Fruit fly (Drosophila melanogaster) whole organism, prepupa: ENCODE measurements around the gene mRpL46.

Experiments
- Blimp-1 ChIP-seq: fragments of 200-800 bp; sonication (Bioruptor generic); optimal IDR thresholded peaks from 3 replicates; lab custom pipeline; 2017; ENCODE audit warnings: missing biosample characterization, missing genetic modification characterization, mild to moderate bottlenecking, moderate library complexity, missing genetic modification reagents
- CG10631 ChIP-seq: fragments of 200-800 bp; sonication (Bioruptor generic); optimal IDR thresholded peaks from 2 replicates; lab custom pipeline; 2016; ENCODE audit warnings: missing biosample characterization, missing genetic modification characterization
- CG10669 ChIP-seq: fragments of 200-800 bp; sonication (Bioruptor generic); optimal IDR thresholded peaks from 3 replicates; lab custom pipeline; 2018; ENCODE audit warnings: missing biosample characterization, mild to moderate bottlenecking, missing genetic modification characterization, moderate library complexity
- CG11294 ChIP-seq: fragments of 200-800 bp; sonication (Bioruptor generic); IDR thresholded peaks from 2 replicates; pipeline ENCODE4 v1.3.6; 2022; ENCODE audit warnings: missing biosample characterization, missing genetic modification characterization
- CG15336 ChIP-seq: fragments of 200-800 bp; sonication (Bioruptor generic); IDR thresholded peaks from 2 replicates; pipeline ENCODE4 v1.3.6; 2022; ENCODE audit warnings: missing biosample characterization, missing genetic modification characterization
- CG16779 ChIP-seq: fragments of 200-800 bp; sonication (Bioruptor generic); optimal IDR thresholded peaks from 3 replicates; lab custom pipeline; 2017; ENCODE audit warnings: missing biosample characterization, mild to moderate bottlenecking, missing genetic modification characterization
- CG3032 ChIP-seq: fragments of 200-800 bp; optimal IDR thresholded peaks from 2 replicates; lab custom pipeline; 2019; ENCODE audit warnings: missing biosample characterization, mild to moderate bottlenecking, missing genetic modification characterization, moderate library complexity
- CG34406 ChIP-seq: fragments of 200-800 bp; sonication (Bioruptor generic); optimal IDR thresholded peaks from 3 replicates; lab custom pipeline; 2016; ENCODE audit warnings: missing biosample characterization, missing genetic modification characterization
- CG4318 ChIP-seq: fragments of 200-800 bp; sonication (Bioruptor generic); optimal IDR thresholded peaks from 3 replicates; lab custom pipeline; 2017; ENCODE audit warnings: missing biosample characterization, mild to moderate bottlenecking, missing genetic modification characterization
- CG6163 ChIP-seq: fragments of 200-800 bp; sonication (Bioruptor generic); IDR thresholded peaks from 3 replicates; pipeline ENCODE4 v1.3.6; 2022; ENCODE audit warnings: missing biosample characterization, missing genetic modification characterization
- CG6276 ChIP-seq: fragments of 200-800 bp; sonication (Bioruptor generic); optimal IDR thresholded peaks from 2 replicates; lab custom pipeline; 2017; ENCODE audit warnings: missing biosample characterization, mild to moderate bottlenecking, missing genetic modification characterization
- CG6808 ChIP-seq: fragments of 200-800 bp; sonication (Bioruptor generic); optimal IDR thresholded peaks from 3 replicates; lab custom pipeline; 2017; ENCODE audit warnings: missing biosample characterization, missing genetic modification characterization, mild to moderate bottlenecking, moderate library complexity, missing genetic modification reagents
- CG6854 ChIP-seq: fragments of 200-800 bp; sonication (Bioruptor generic); optimal IDR thresholded peaks from 2 replicates; lab custom pipeline; 2017; ENCODE audit warnings: missing biosample characterization, mild to moderate bottlenecking, missing genetic modification characterization
- CG7368 ChIP-seq: fragments of 200-800 bp; sonication (Bioruptor generic); optimal IDR thresholded peaks from 3 replicates; lab custom pipeline; 2016; ENCODE audit warnings: missing biosample characterization, missing genetic modification characterization
- CG8119 ChIP-seq: fragments of 200-800 bp; sonication (Bioruptor generic); IDR thresholded peaks from 3 replicates; pipeline ENCODE4 v1.3.6; 2022; ENCODE audit warnings: missing biosample characterization, missing genetic modification characterization
- CG8319 ChIP-seq: fragments of 200-800 bp; sonication (Bioruptor generic); optimal IDR thresholded peaks from 3 replicates; lab custom pipeline; 2016; ENCODE audit warnings: missing biosample characterization, missing genetic modification characterization
- CG8632 ChIP-seq: fragments of 200-800 bp; sonication (Bioruptor generic); optimal IDR thresholded peaks from 3 replicates; lab custom pipeline; 2016; ENCODE audit warnings: missing biosample characterization, missing genetic modification characterization
- CG9139 ChIP-seq: fragments of 200-800 bp; sonication (Bioruptor generic); optimal IDR thresholded peaks from 3 replicates; lab custom pipeline; 2017; ENCODE audit warnings: missing biosample characterization, mild to moderate bottlenecking, missing genetic modification characterization
- Eip75B ChIP-seq: fragments of 200-800 bp; sonication (Bioruptor generic); optimal IDR thresholded peaks from 3 replicates; lab custom pipeline; 2016; ENCODE audit warnings: missing biosample characterization, missing genetic modification characterization
- Eip78C ChIP-seq: fragments of 200-800 bp; sonication (Bioruptor generic); peaks from one replicate; lab custom pipeline; 2016; ENCODE audit warnings: missing biosample characterization, missing genetic modification characterization
- Eip93F ChIP-seq: fragments of 200-800 bp; sonication (Bioruptor generic); optimal IDR thresholded peaks from 2 replicates; lab custom pipeline; 2016; ENCODE audit warnings: missing biosample characterization, mild to moderate bottlenecking, missing genetic modification characterization
- Ets21C ChIP-seq: fragments of 200-800 bp; sonication (Bioruptor generic); optimal IDR thresholded peaks from 3 replicates; lab custom pipeline; 2016; ENCODE audit warnings: missing biosample characterization, missing genetic modification characterization
- Gug ChIP-seq: fragments of 200-800 bp; sonication (Bioruptor generic); IDR thresholded peaks from 2 replicates; pipeline ENCODE4 v1.3.6; 2022; ENCODE audit warnings: missing biosample characterization, missing genetic modification characterization
- Lpt ChIP-seq: fragments of 200-800 bp; sonication (Bioruptor generic); optimal IDR thresholded peaks from 3 replicates; lab custom pipeline; 2016; ENCODE audit warnings: missing biosample characterization, missing genetic modification characterization
- OdsH ChIP-seq: fragments of 200-800 bp; sonication (Bioruptor generic); optimal IDR thresholded peaks from 3 replicates; lab custom pipeline; 2016; ENCODE audit warnings: missing biosample characterization, missing genetic modification characterization
- Smox ChIP-seq: fragments of 200-800 bp; sonication (Bioruptor generic); optimal IDR thresholded peaks from 3 replicates; lab custom pipeline; 2016; ENCODE audit warnings: missing biosample characterization, missing genetic modification characterization
- Sox102F ChIP-seq: fragments of 200-800 bp; sonication (Bioruptor generic); optimal IDR thresholded peaks from 2 replicates; lab custom pipeline; 2016; ENCODE audit warnings: missing biosample characterization, mild to moderate bottlenecking, missing genetic modification characterization
- Sox14 ChIP-seq: fragments of 200-800 bp; sonication (Bioruptor generic); optimal IDR thresholded peaks from 3 replicates; lab custom pipeline; 2016; ENCODE audit warnings: missing biosample characterization, missing genetic modification characterization
- Sox15 ChIP-seq: fragments of 200-800 bp; sonication (Bioruptor generic); optimal IDR thresholded peaks from 3 replicates; lab custom pipeline; 2016; ENCODE audit warnings: missing biosample characterization, missing genetic modification characterization
- cyc ChIP-seq: fragments of 200-800 bp; sonication (Bioruptor generic); optimal IDR thresholded peaks from 3 replicates; lab custom pipeline; 2016; ENCODE audit warnings: missing biosample characterization, missing genetic modification characterization
- dac ChIP-seq: fragments of 200-800 bp; sonication (Bioruptor generic); optimal IDR thresholded peaks from 2 replicates; lab custom pipeline; 2017; ENCODE audit warnings: missing biosample characterization, mild to moderate bottlenecking, missing genetic modification characterization
- eg ChIP-seq: fragments of 200-800 bp; sonication (Bioruptor generic); IDR thresholded peaks from 3 replicates; pipeline ENCODE4 v1.3.6; 2022; ENCODE audit warnings: missing biosample characterization, missing genetic modification characterization
- fd59A ChIP-seq: fragments of 200-800 bp; sonication (Bioruptor generic); optimal IDR thresholded peaks from 2 replicates; lab custom pipeline; 2017; ENCODE audit warnings: missing biosample characterization, mild to moderate bottlenecking, missing genetic modification characterization, missing genetic modification reagents
- fd85E ChIP-seq: fragments of 200-800 bp; sonication (Bioruptor generic); optimal IDR thresholded peaks from 3 replicates; lab custom pipeline; 2016; ENCODE audit warnings: missing biosample characterization, missing genetic modification characterization
- fkh ChIP-seq: fragments of 200-800 bp; sonication (Bioruptor generic); optimal IDR thresholded peaks from 3 replicates; lab custom pipeline; 2017; ENCODE audit warnings: missing biosample characterization, mild to moderate bottlenecking, missing genetic modification characterization, moderate library complexity
- net ChIP-seq: fragments of 200-800 bp; sonication (Bioruptor generic); optimal IDR thresholded peaks from 3 replicates; lab custom pipeline; 2016; ENCODE audit warnings: missing biosample characterization, missing genetic modification characterization
- salr ChIP-seq, 2 experiments: fragments of 200-800 bp; sonication (Bioruptor generic); optimal IDR thresholded peaks; 3 replicates each; lab custom pipeline; 2016 to 2018; ENCODE audit warnings: missing biosample characterization in 2 of 2, missing genetic modification characterization in 2 of 2, mild to moderate bottlenecking in 1 of 2
- spab ChIP-seq: fragments of 200-800 bp; sonication (Bioruptor generic); optimal IDR thresholded peaks from 2 replicates; lab custom pipeline; 2017; ENCODE audit warnings: missing biosample characterization, mild to moderate bottlenecking, missing genetic modification characterization, missing genetic modification reagents
- ss ChIP-seq, 2 experiments: fragments of 200-800 bp; sonication (Bioruptor generic); optimal IDR thresholded peaks; 2 replicates in 1 of 2; 3 replicates in 1 of 2; lab custom pipeline; 2017 to 2018; ENCODE audit warnings: mild to moderate bottlenecking in 2 of 2, missing biosample characterization in 2 of 2, missing genetic modification characterization in 2 of 2, moderate library complexity in 1 of 2
- svp ChIP-seq: fragments of 200-800 bp; sonication (Bioruptor generic); peaks from one replicate; lab custom pipeline; 2016; ENCODE audit warnings: missing biosample characterization, missing genetic modification characterization
- vri ChIP-seq: fragments of 200-800 bp; sonication (Bioruptor generic); optimal IDR thresholded peaks from 3 replicates; lab custom pipeline; 2016; ENCODE audit warnings: missing biosample characterization, mild to moderate bottlenecking, missing genetic modification characterization

mRpL46 gene

dm6 chr3L:1738375-1739328, 38.6 kb upstream of the mRpL46 start, which contains the start of gene Gk2 (continued):
- TF ChIP-seq CG8632 (GFP tag; lab: Kevin White, UChicago) (no peak), dac (GFP tag; lab: Kevin White, UChicago) (no peak), Sox102F (no peak), CG10631 (GFP tag; lab: Kevin White, UChicago) (no peak), CG15336 (GFP tag; lab: Robert Waterston, UW) (no peak), CG3032 (tag; lab: Kevin White, UChicago) (no peak), CG7368 (GFP tag; lab: Kevin White, UChicago) (no peak), CG6163 (GFP tag; lab: Robert Waterston, UW) (no peak), fkh (GFP tag; lab: Kevin White, UChicago) (peak; percentile 59), Eip75B (GFP tag; lab: Kevin White, UChicago) (no peak), OdsH (GFP tag; lab: Kevin White, UChicago) (no peak), cyc (GFP tag; lab: Kevin White, UChicago) (no peak), vri (peak; percentile 31), Ets21C (GFP tag; lab: Kevin White, UChicago) (no peak), Sox15 (GFP tag; lab: Kevin White, UChicago) (no peak), CG8119 (GFP tag; lab: Robert Waterston, UW) (no peak), Smox (GFP tag; lab: Kevin White, UChicago) (no peak)

- TF ChIP-seq vri (peak; percentile 81), CG16779 (tag; lab: Kevin White, UChicago) (no peak), CG3032 (tag; lab: Kevin White, UChicago) (no peak), CG8319 (GFP tag; lab: Kevin White, UChicago) (no peak), svp (GFP tag; lab: Kevin White, UChicago) (peak; percentile 96), CG6163 (GFP tag; lab: Robert Waterston, UW) (0 out of 3 replicates have a peak, but pooled peaks have one; percentile 14), CG6854 (GFP tag; lab: Kevin White, UChicago) (no peak), CG6276 (GFP tag; lab: Kevin White, UChicago) (peak; percentile 38), eg (GFP tag; lab: Robert Waterston, UW) (0 out of 3 replicates have a peak, but pooled peaks have one; percentile 16), CG15336 (GFP tag; lab: Robert Waterston, UW) (0 out of 2 replicates have a peak, but pooled peaks have one; percentile 15), ss (GFP tag; optimal IDR thresholded peaks at IDR 0.05; lab: Kevin White, UChicago) (peak in 1 of 2 experiments; percentile 37), CG6808 (no peak)
Measured at dm6 chr3L:1739522-1740128, 37.6 kb upstream of the mRpL46 start.

dm6 chr3L:1740129-1740975, 36.9 kb upstream of the mRpL46 start:
- TF ChIP-seq fd85E (no peak), vri (no peak), fd59A (GFP tag; lab: Kevin White, UChicago) (peak; percentile 40), net (GFP tag; lab: Kevin White, UChicago) (peak; percentile 53), Sox14 (GFP tag; lab: Kevin White, UChicago) (peak; percentile 54), CG10669 (GFP tag; lab: Kevin White, UChicago) (no peak), Eip75B (GFP tag; lab: Kevin White, UChicago) (peak; percentile 35), CG34406 (GFP tag; lab: Kevin White, UChicago) (peak; percentile 33), CG8319 (GFP tag; lab: Kevin White, UChicago) (peak; percentile 18), Sox102F (peak; percentile 60), CG11294 (GFP tag; lab: Robert Waterston, UW) (peak; percentile 56; the same call in 1 of the 2 replicates), CG4318 (GFP tag; lab: Kevin White, UChicago) (no peak), Eip93F (GFP tag; lab: Kevin White, UChicago) (no peak), spab (no peak), CG16779 (tag; lab: Kevin White, UChicago) (no peak), CG9139 (GFP tag; lab: Kevin White, UChicago) (no peak), Gug (GFP tag; lab: Robert Waterston, UW) (peak; percentile 50), Lpt (GFP tag; lab: Kevin White, UChicago) (peak; percentile 33), Eip78C (peak; percentile 88), CG6808 (no peak), salr (GFP tag; optimal IDR thresholded peaks at IDR 0.05; lab: Kevin White, UChicago) (peak in 1 of 2 experiments; percentile 28), Ets21C (GFP tag; lab: Kevin White, UChicago) (peak; percentile 56), Sox15 (GFP tag; lab: Kevin White, UChicago) (peak; percentile 57), ss (GFP tag; optimal IDR thresholded peaks at IDR 0.05; lab: Kevin White, UChicago) (no peak), Blimp-1 (GFP tag; lab: Kevin White, UChicago) (no peak)
